Fruit fly (Drosophila melanogaster) whole organism, embryonic: ENCODE measurements around the gene CG14017.

Source experiments
- CG10543 ChIP-seq: fragments of 200-800 bp; sonication (Bioruptor generic); optimal IDR thresholded peaks from 3 replicates; lab custom pipeline; 2017; ENCODE audit warnings: missing biosample characterization, mild to moderate bottlenecking, missing genetic modification characterization, moderate library complexity
- CG9215 ChIP-seq: fragments of 200-800 bp; sonication (Bioruptor generic); IDR thresholded peaks from 2 replicates; pipeline ENCODE4 v1.3.6; 2022; ENCODE audit warnings: missing biosample characterization, missing genetic modification characterization
- Hr78 ChIP-seq, 2 experiments: fragments of 200-800 bp in 1 of 2; fragments of >200 bp in 1 of 2; sonication (Bioruptor generic) in 1 of 2; optimal IDR thresholded peaks; 2 replicates each; lab custom pipeline; 2017 to 2019; ENCODE audit warnings: missing biosample characterization in 2 of 2, missing genetic modification characterization in 2 of 2, mild to moderate bottlenecking in 1 of 2, moderate library complexity in 1 of 2
- cwo ChIP-seq: fragments of 200-800 bp; sonication (Bioruptor generic); optimal IDR thresholded peaks from 3 replicates; lab custom pipeline; 2017; ENCODE audit warnings: missing biosample characterization, missing genetic modification characterization, mild to moderate bottlenecking, moderate library complexity, missing genetic modification reagents

dm6 chr2L:5547288-5547777, 6.4 kb upstream of the CG14017 start:
- TF ChIP-seq Hr78 (GFP tag; optimal IDR thresholded peaks at IDR 0.05; lab: Kevin White, UChicago): peak in 1 of 2 experiments; percentile 22
- TF ChIP-seq cwo: no peak
- TF ChIP-seq CG10543 (GFP tag; lab: Kevin White, UChicago): peak; percentile 51
- no peak for TF ChIP-seq CG9215 (GFP tag; lab: Robert Waterston, UW)
